Worm (Caenorhabditis elegans) whole organism, mixed stage, embryonic: ENCODE measurements around the gene R11D1.1.
A peak's percentile ranks its signal among the peaks of the same experiment; 100 is the strongest.

Experiments
- M03D4.4 ChIP-seq: sonication (generic microtip); optimal IDR thresholded peaks from 2 replicates; lab custom pipeline; 2017; ENCODE audit warnings: mild to moderate bottlenecking, missing genetic modification characterization, missing compliant biosample characterization
- blmp-1 ChIP-seq: fragments of 150-350 bp; optimal IDR thresholded peaks from 2 replicates; lab custom pipeline; 2014; ENCODE audit warnings: missing biosample characterization, missing genetic modification characterization
- ceh-39 ChIP-seq: fragments of 150-350 bp; optimal IDR thresholded peaks from 2 replicates; lab custom pipeline; 2014; ENCODE audit warnings: missing biosample characterization, missing genetic modification characterization
- ceh-43 ChIP-seq: fragments of 200-800 bp; sonication (Bioruptor generic); optimal IDR thresholded peaks from 2 replicates; lab custom pipeline; 2018; ENCODE audit warnings: mild to moderate bottlenecking, missing genetic modification characterization, moderate library complexity, missing compliant biosample characterization
- ceh-83 ChIP-seq: fragments of 200-800 bp; sonication (Bioruptor generic); optimal IDR thresholded peaks from 2 replicates; lab custom pipeline; 2018; ENCODE audit warnings: mild to moderate bottlenecking, missing genetic modification characterization, missing compliant biosample characterization
- ces-1 ChIP-seq: fragments of 150-350 bp; optimal IDR thresholded peaks from 2 replicates; lab custom pipeline; 2014; ENCODE audit warnings: missing biosample characterization, missing genetic modification reagents, missing genetic modification characterization
- cnd-1 ChIP-seq: fragments of 200-800 bp; sonication (Bioruptor generic); optimal IDR thresholded peaks from 2 replicates; lab custom pipeline; 2018; ENCODE audit warnings: mild to moderate bottlenecking, missing genetic modification characterization, missing compliant biosample characterization
- drap-1 ChIP-seq: fragments of 200-800 bp; sonication (Bioruptor generic); optimal IDR thresholded peaks from 3 replicates; lab custom pipeline; 2018; ENCODE audit warnings: mild to moderate bottlenecking, missing genetic modification characterization, missing compliant biosample characterization
- elt-1 ChIP-seq: sonication (generic microtip); optimal IDR thresholded peaks from 2 replicates; lab custom pipeline; 2017; ENCODE audit warnings: missing genetic modification characterization, mild to moderate bottlenecking, missing compliant biosample characterization, antibody characterized with exemption, moderate library complexity, borderline replicate concordance; ENCODE audit not compliant: insufficient read depth
- elt-3 ChIP-seq: fragments of 150-350 bp; optimal IDR thresholded peaks from 2 replicates; lab custom pipeline; 2014; ENCODE audit warnings: missing biosample characterization, missing genetic modification characterization
- flh-1 ChIP-seq: fragments of 200-800 bp; sonication (Bioruptor generic); optimal IDR thresholded peaks from 2 replicates; lab custom pipeline; 2018; ENCODE audit warnings: mild to moderate bottlenecking, missing genetic modification characterization, moderate library complexity, missing compliant biosample characterization
- ham-2 ChIP-seq: fragments of 200-800 bp; sonication (Bioruptor generic); optimal IDR thresholded peaks from 2 replicates; lab custom pipeline; 2018; ENCODE audit warnings: mild to moderate bottlenecking, missing genetic modification characterization, missing compliant biosample characterization
- hlh-1 ChIP-seq: fragments of 150-350 bp; optimal IDR thresholded peaks from 2 replicates; lab custom pipeline; 2014; ENCODE audit warnings: missing biosample characterization, missing genetic modification reagents, missing genetic modification characterization
- lin-13 ChIP-seq: fragments of 150-350 bp; optimal IDR thresholded peaks from 2 replicates; lab custom pipeline; 2014; ENCODE audit warnings: missing biosample characterization, missing genetic modification characterization
- lin-32 ChIP-seq: fragments of 200-800 bp; sonication (Bioruptor generic); optimal IDR thresholded peaks from 2 replicates; lab custom pipeline; 2018; ENCODE audit warnings: mild to moderate bottlenecking, missing genetic modification characterization, missing compliant biosample characterization
- lsy-2 ChIP-seq: fragments of 150-350 bp; optimal IDR thresholded peaks from 2 replicates; lab custom pipeline; 2014; ENCODE audit warnings: missing biosample characterization, missing genetic modification characterization
- mab-5 ChIP-seq: fragments of 150-350 bp; optimal IDR thresholded peaks from 2 replicates; lab custom pipeline; 2014; ENCODE audit warnings: missing biosample characterization, missing genetic modification characterization
- mep-1 ChIP-seq: fragments of 150-350 bp; optimal IDR thresholded peaks from 2 replicates; lab custom pipeline; 2017; ENCODE audit warnings: missing biosample characterization, missing genetic modification reagents, missing genetic modification characterization, inconsistent platforms
- mls-2 ChIP-seq: sonication (generic microtip); optimal IDR thresholded peaks from 2 replicates; lab custom pipeline; 2016; ENCODE audit warnings: mild to moderate bottlenecking, missing genetic modification characterization, moderate library complexity, missing compliant biosample characterization
- nhr-12 ChIP-seq: fragments of 150-350 bp; optimal IDR thresholded peaks from 2 replicates; lab custom pipeline; 2014; ENCODE audit warnings: missing biosample characterization, missing genetic modification characterization
- nhr-2 ChIP-seq: fragments of 150-350 bp; optimal IDR thresholded peaks from 2 replicates; lab custom pipeline; 2014; ENCODE audit warnings: missing biosample characterization, missing genetic modification characterization
- nhr-237 ChIP-seq: fragments of 150-350 bp; optimal IDR thresholded peaks from 2 replicates; lab custom pipeline; 2014; ENCODE audit warnings: missing biosample characterization, missing genetic modification characterization
- nhr-28 ChIP-seq: fragments of 150-350 bp; optimal IDR thresholded peaks from 2 replicates; lab custom pipeline; 2014; ENCODE audit warnings: missing biosample characterization, missing genetic modification characterization
- nhr-76 ChIP-seq: sonication (generic microtip); optimal IDR thresholded peaks from 2 replicates; lab custom pipeline; 2017; ENCODE audit warnings: missing biosample characterization, missing genetic modification characterization
- pha-4 ChIP-seq: fragments of 150-350 bp; optimal IDR thresholded peaks from 2 replicates; lab custom pipeline; 2018; ENCODE audit warnings: missing biosample characterization, missing genetic modification reagents, missing genetic modification characterization
- sem-2 ChIP-seq: fragments of 200-800 bp; sonication (Bioruptor generic); optimal IDR thresholded peaks from 2 replicates; lab custom pipeline; 2018; ENCODE audit warnings: mild to moderate bottlenecking, missing genetic modification characterization, missing compliant biosample characterization
- snpc-4 ChIP-seq: fragments of 150-350 bp; optimal IDR thresholded peaks from 2 replicates; lab custom pipeline; 2014; ENCODE audit warnings: missing biosample characterization, missing genetic modification characterization
- sptf-1 ChIP-seq: sonication (generic microtip); optimal IDR thresholded peaks from 2 replicates; lab custom pipeline; 2017; ENCODE audit warnings: mild to moderate bottlenecking, missing genetic modification characterization, moderate library complexity, missing compliant biosample characterization
- tbx-8 ChIP-seq: fragments of 200-800 bp; sonication (Bioruptor generic); optimal IDR thresholded peaks from 2 replicates; lab custom pipeline; 2018; ENCODE audit warnings: mild to moderate bottlenecking, missing genetic modification characterization, moderate library complexity, missing compliant biosample characterization
- unc-120 ChIP-seq: sonication (generic microtip); optimal IDR thresholded peaks from 2 replicates; lab custom pipeline; 2017; ENCODE audit warnings: missing genetic modification characterization, missing compliant biosample characterization; ENCODE audit not compliant: poor library complexity, severe bottlenecking
- unc-39 ChIP-seq: fragments of 150-350 bp; optimal IDR thresholded peaks from 2 replicates; lab custom pipeline; 2014; ENCODE audit warnings: missing biosample characterization, missing genetic modification characterization
- unc-62 ChIP-seq: fragments of 150-350 bp; optimal IDR thresholded peaks from 2 replicates; lab custom pipeline; 2014; ENCODE audit warnings: missing biosample characterization, missing genetic modification reagents, missing genetic modification characterization
- zip-8 ChIP-seq: fragments of 150-350 bp; optimal IDR thresholded peaks from 2 replicates; lab custom pipeline; 2014; ENCODE audit warnings: missing biosample characterization, missing genetic modification characterization

R11D1.1 gene

DNA sequence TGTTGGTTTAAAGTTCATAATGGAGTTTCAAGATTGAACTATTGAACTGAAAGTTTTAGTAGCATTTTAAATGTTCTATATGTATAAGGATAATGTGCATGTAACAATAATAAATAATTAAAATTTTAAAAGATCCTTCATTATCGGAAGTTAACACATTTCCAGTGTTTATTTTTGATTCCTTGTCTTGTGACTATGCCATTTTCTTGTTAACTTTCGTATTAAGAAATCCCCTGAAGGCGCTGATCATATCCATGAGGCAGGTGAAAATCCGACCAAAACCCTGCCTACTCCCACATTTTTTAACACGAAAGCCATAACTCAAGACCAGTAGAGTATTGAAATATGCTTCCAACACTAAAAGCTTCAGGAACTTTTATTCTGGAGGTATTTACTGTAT, 15.5 kb downstream of the R11D1.1 start, which contains the start of gene R11D1.7:
R11D1.7 (plus strand) TSS at position 301 of the 400 bp plus-strand sequence.
- TF ChIP-seq elt-1 (tag; lab: Kevin White, UChicago): no peak
- TF ChIP-seq lin-13 (tag; lab: Kevin White, UChicago): no peak
- TF ChIP-seq lin-32: no peak
- no peak for TF ChIP-seq ces-1 (GFP tag; lab: Kevin White, UChicago)
- TF ChIP-seq unc-120: no peak
- no peak for TF ChIP-seq ham-2
- TF ChIP-seq drap-1 (GFP tag; lab: Kevin White, UChicago): no peak
- no peak for TF ChIP-seq snpc-4 (tag; lab: Kevin White, UChicago)
- no peak for TF ChIP-seq cnd-1 (tag; lab: Kevin White, UChicago)
- no peak for TF ChIP-seq lsy-2 (tag; lab: Kevin White, UChicago)

DNA sequence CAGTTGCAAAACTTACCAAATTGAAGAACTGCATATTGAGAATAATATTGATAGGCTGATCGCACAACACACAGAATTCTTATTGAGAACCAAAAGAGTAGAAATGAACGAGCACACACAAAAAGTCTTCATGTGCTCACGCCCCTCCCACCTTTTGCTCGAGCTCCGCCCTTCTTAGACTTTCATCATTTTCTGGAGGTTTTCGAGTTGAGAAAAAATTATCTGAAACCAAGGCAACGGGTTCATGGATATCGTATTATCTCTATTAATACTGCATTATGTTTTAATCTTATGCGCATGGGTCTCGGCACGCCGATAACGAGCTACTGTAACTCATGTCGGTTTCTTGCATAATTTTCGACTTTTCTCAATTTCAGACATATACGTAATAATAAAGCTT, 21.7 kb downstream of the R11D1.1 start, which contains the start of gene R11D1.12:
R11D1.12 (minus strand) TSS at position 101 of the 400 bp plus-strand sequence.
- TF ChIP-seq mab-5: no peak
- TF ChIP-seq nhr-28: no peak
- no peak for TF ChIP-seq M03D4.4 (tag; lab: Kevin White, UChicago)
- TF ChIP-seq ces-1 (GFP tag; lab: Kevin White, UChicago): no peak
- no peak for TF ChIP-seq unc-120
- no peak for TF ChIP-seq tbx-8 (GFP tag; lab: Kevin White, UChicago)
- TF ChIP-seq unc-39: no peak
- no peak for TF ChIP-seq mep-1 (tag; lab: Kevin White, UChicago)

- no peak for TF ChIP-seq ceh-43 (GFP tag; lab: Kevin White, UChicago)
- no peak for TF ChIP-seq ces-1 (GFP tag; lab: Kevin White, UChicago)
- no peak for TF ChIP-seq unc-39
- no peak for TF ChIP-seq M03D4.4 (tag; lab: Kevin White, UChicago)
- TF ChIP-seq nhr-28: no peak
- TF ChIP-seq nhr-76 (tag; lab: Kevin White, UChicago): no peak
- TF ChIP-seq nhr-2: no peak
- no peak for TF ChIP-seq hlh-1 (tag; lab: Kevin White, UChicago)
- no peak for TF ChIP-seq zip-8 (tag; lab: Kevin White, UChicago)
- no peak for TF ChIP-seq mab-5
- no peak for TF ChIP-seq ceh-39 (tag; lab: Kevin White, UChicago)
- TF ChIP-seq lin-13 (tag; lab: Kevin White, UChicago): no peak
- no peak for TF ChIP-seq cnd-1 (tag; lab: Kevin White, UChicago)
- TF ChIP-seq sptf-1 (tag; lab: Kevin White, UChicago): no peak
- TF ChIP-seq flh-1: no peak
- TF ChIP-seq lin-32: no peak
- TF ChIP-seq elt-3 (tag; lab: Kevin White, UChicago): no peak
Observed at ce11 chrV:12727104-12727637, 23.0 kb downstream of the R11D1.1 start, which contains the start of gene R11D1.13. TSS of gene R11D1.13 (plus strand) at chrV:12727154.

DNA sequence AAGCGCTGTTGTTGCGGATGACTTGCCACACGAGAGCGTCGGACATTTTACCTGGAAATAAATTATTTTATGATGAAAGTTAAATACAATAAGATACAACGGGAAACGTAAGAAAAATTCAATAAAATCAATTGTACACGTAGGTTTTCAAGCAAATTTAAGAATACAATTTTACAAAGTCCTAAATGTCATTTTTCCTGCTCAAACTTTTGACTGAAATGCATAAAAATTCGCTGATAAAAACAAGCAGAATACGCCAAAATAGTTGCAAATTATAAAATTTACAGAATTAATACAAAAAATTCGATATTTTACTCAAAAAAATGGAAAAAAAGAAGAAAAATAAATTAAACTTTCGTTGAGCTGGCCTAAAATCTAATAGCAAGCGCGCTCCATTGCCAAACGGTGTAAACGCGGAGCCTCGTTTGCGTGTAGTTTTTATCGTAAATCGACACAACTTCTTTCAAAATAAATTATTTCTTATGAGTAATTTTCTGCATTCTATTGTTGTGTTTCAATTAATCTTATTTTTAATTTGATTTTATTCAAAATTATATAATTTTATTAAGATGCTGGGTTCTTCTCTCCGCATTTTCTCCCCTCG, 24.0 kb downstream of the R11D1.1 start, which contains the start of the genes rpl-28 and mrpl-49:
rpl-28 (minus strand) TSS at position 51 of the 604 bp plus-strand sequence.
mrpl-49 (plus strand) TSS at position 570 of the 604 bp plus-strand sequence.
- no peak for TF ChIP-seq flh-1
- TF ChIP-seq nhr-2: peak; percentile 53
- TF ChIP-seq ham-2: no peak
- TF ChIP-seq zip-8 (tag; lab: Kevin White, UChicago): no peak
- no peak for TF ChIP-seq lin-32
- TF ChIP-seq ceh-39 (tag; lab: Kevin White, UChicago): peak; percentile 75
- TF ChIP-seq nhr-237: peak; percentile 89
- no peak for TF ChIP-seq mls-2
- TF ChIP-seq sem-2 (GFP tag; lab: Kevin White, UChicago): no peak
- TF ChIP-seq unc-62 (GFP tag; lab: Kevin White, UChicago): peak; percentile 16
- no peak for TF ChIP-seq elt-3 (tag; lab: Kevin White, UChicago)
- no peak for TF ChIP-seq blmp-1 (tag; lab: Kevin White, UChicago)
- TF ChIP-seq unc-39: no peak
- TF ChIP-seq drap-1 (GFP tag; lab: Kevin White, UChicago): no peak
- peak; percentile 86 for TF ChIP-seq lin-13 (tag; lab: Kevin White, UChicago)
- peak; percentile 34 for TF ChIP-seq mab-5
- TF ChIP-seq lsy-2 (tag; lab: Kevin White, UChicago): peak; percentile 87
- no peak for TF ChIP-seq ceh-43 (GFP tag; lab: Kevin White, UChicago)
- TF ChIP-seq cnd-1 (tag; lab: Kevin White, UChicago): peak; percentile 28
- peak; percentile 81 for TF ChIP-seq ces-1 (GFP tag; lab: Kevin White, UChicago)
- no peak for TF ChIP-seq ceh-83 (GFP tag; lab: Kevin White, UChicago)
- no peak for TF ChIP-seq elt-1 (tag; lab: Kevin White, UChicago)
- TF ChIP-seq snpc-4 (tag; lab: Kevin White, UChicago): no peak
- TF ChIP-seq sptf-1 (tag; lab: Kevin White, UChicago): no peak
- peak; percentile 77 for TF ChIP-seq mep-1 (tag; lab: Kevin White, UChicago)
- TF ChIP-seq tbx-8 (GFP tag; lab: Kevin White, UChicago): no peak
- peak; percentile 77 for TF ChIP-seq pha-4
- TF ChIP-seq hlh-1 (tag; lab: Kevin White, UChicago): peak; percentile 53
- TF ChIP-seq nhr-12 (tag; lab: Kevin White, UChicago): no peak
- TF ChIP-seq nhr-76 (tag; lab: Kevin White, UChicago): no peak
- no peak for TF ChIP-seq nhr-28
